Fruit fly (Drosophila melanogaster) whole organism, wandering third instar larva: ENCODE results near the gene CG9389.
A peak's percentile ranks its signal among the peaks of the same experiment; 100 is the strongest.

ENCODE experiments used
- Abd-B ChIP-seq: fragments of >200 bp; optimal IDR thresholded peaks from 2 replicates; lab custom pipeline; 2017; ENCODE audit warnings: missing biosample characterization, missing genetic modification characterization
- CG9705 ChIP-seq: fragments of 200-800 bp; sonication (Bioruptor generic); optimal IDR thresholded peaks from 2 replicates; lab custom pipeline; 2018; ENCODE audit warnings: missing biosample characterization, mild to moderate bottlenecking, missing genetic modification characterization
- CrebA ChIP-seq: fragments of 200-800 bp; sonication (Bioruptor generic); optimal IDR thresholded peaks from 2 replicates; lab custom pipeline; 2016; ENCODE audit warnings: missing biosample characterization, mild to moderate bottlenecking, missing genetic modification characterization, borderline replicate concordance
- Dfd ChIP-seq: fragments of >200 bp; optimal IDR thresholded peaks from 2 replicates; lab custom pipeline; 2017; ENCODE audit warnings: missing biosample characterization, missing genetic modification characterization
- Dif ChIP-seq: fragments of 200-275, 200-300 bp; sonication (Bioruptor generic); optimal IDR thresholded peaks from 2 replicates; lab custom pipeline; 2018; ENCODE audit warnings: missing biosample characterization, missing genetic modification characterization; ENCODE audit not compliant: partially characterized antibody
- GATAd ChIP-seq: sonication (Bioruptor generic); optimal IDR thresholded peaks from 2 replicates; lab custom pipeline; 2016; ENCODE audit warnings: missing biosample characterization, missing genetic modification characterization
- HLH106 ChIP-seq: fragments of 200-800 bp; optimal IDR thresholded peaks from 3 replicates; lab custom pipeline; 2019; ENCODE audit warnings: missing biosample characterization, mild to moderate bottlenecking, missing genetic modification characterization, moderate library complexity
- Hnf4 ChIP-seq: fragments of 200-800 bp; sonication (Bioruptor generic); optimal IDR thresholded peaks from 2 replicates; lab custom pipeline; 2016; ENCODE audit warnings: missing biosample characterization, mild to moderate bottlenecking, missing genetic modification characterization
- Hr78 ChIP-seq: fragments of >200 bp; optimal IDR thresholded peaks from 2 replicates; lab custom pipeline; 2017; ENCODE audit warnings: missing biosample characterization, missing genetic modification characterization
- Hr83 ChIP-seq: fragments of 200-300 bp; sonication (Bioruptor generic); optimal IDR thresholded peaks from 2 replicates; lab custom pipeline; 2016; ENCODE audit warnings: missing biosample characterization, mild to moderate bottlenecking, missing genetic modification characterization, moderate library complexity; ENCODE audit not compliant: poor library complexity, severe bottlenecking
- Mio ChIP-seq: sonication (Bioruptor generic); optimal IDR thresholded peaks from 2 replicates; lab custom pipeline; 2016; ENCODE audit warnings: missing biosample characterization, missing genetic modification characterization
- Myc ChIP-seq: fragments of >200 bp; optimal IDR thresholded peaks from 2 replicates; lab custom pipeline; 2017
- N ChIP-seq: fragments of >200 bp; optimal IDR thresholded peaks from 2 replicates; lab custom pipeline; 2018; ENCODE audit warnings: missing biosample characterization, missing external identifiers, missing genetic modification characterization
- OdsH ChIP-seq: fragments of 200-800 bp; sonication (Bioruptor generic); optimal IDR thresholded peaks from 2 replicates; lab custom pipeline; 2016; ENCODE audit warnings: missing biosample characterization, mild to moderate bottlenecking, missing genetic modification characterization
- Rel ChIP-seq, 2 experiments: fragments of 200-800 bp; sonication (Bioruptor generic) in 1 of 2; optimal IDR thresholded peaks; 2 replicates in 1 of 2; 3 replicates in 1 of 2; lab custom pipeline; 2016 to 2019; ENCODE audit warnings: mild to moderate bottlenecking in 2 of 2, missing biosample characterization in 2 of 2, missing genetic modification characterization in 2 of 2, moderate library complexity in 1 of 2
- Sp1 ChIP-seq: fragments of 200-800 bp; sonication (Bioruptor generic); optimal IDR thresholded peaks from 3 replicates; lab custom pipeline; 2019; ENCODE audit warnings: missing biosample characterization, mild to moderate bottlenecking, missing genetic modification characterization, moderate library complexity
- br ChIP-seq: fragments of 200-800 bp; sonication (Bioruptor generic); optimal IDR thresholded peaks from 2 replicates; lab custom pipeline; 2016; ENCODE audit warnings: missing biosample characterization, missing genetic modification characterization
- brk ChIP-seq: fragments of 200-800 bp; sonication (Bioruptor generic); optimal IDR thresholded peaks from 2 replicates; lab custom pipeline; 2016; ENCODE audit warnings: missing biosample characterization, mild to moderate bottlenecking, missing genetic modification characterization
- dl ChIP-seq, 2 experiments: fragments of 175-275, 200-275 bp in 1 of 2; fragments of 200-275 bp in 1 of 2; sonication (Bioruptor generic); optimal IDR thresholded peaks; lab custom pipeline; 2018; ENCODE audit warnings: mild to moderate bottlenecking in 2 of 2, missing biosample characterization in 2 of 2, missing genetic modification characterization in 2 of 2, moderate library complexity in 2 of 2; ENCODE audit not compliant: partially characterized antibody in 2 of 2, insufficient read depth in 1 of 2
- ey ChIP-seq: fragments of 200-800 bp; sonication (Bioruptor generic); optimal IDR thresholded peaks from 2 replicates; lab custom pipeline; 2016; ENCODE audit warnings: missing biosample characterization, missing genetic modification characterization
- foxo ChIP-seq, 2 experiments: fragments of 200-800 bp; sonication (Bioruptor generic); optimal IDR thresholded peaks; 2 replicates in 1 of 2; 3 replicates in 1 of 2; lab custom pipeline; 2016 to 2017; ENCODE audit warnings: missing biosample characterization in 2 of 2, missing genetic modification characterization in 2 of 2
- fru ChIP-seq: fragments of 200-800 bp; sonication (Bioruptor generic); optimal IDR thresholded peaks from 3 replicates; lab custom pipeline; 2016; ENCODE audit warnings: missing biosample characterization, mild to moderate bottlenecking, missing genetic modification characterization
- h ChIP-seq: fragments of 200-800 bp; sonication (Bioruptor generic); optimal IDR thresholded peaks from 3 replicates; lab custom pipeline; 2016; ENCODE audit warnings: missing biosample characterization, mild to moderate bottlenecking, missing genetic modification characterization
- lola ChIP-seq: fragments of >200 bp; optimal IDR thresholded peaks from 2 replicates; lab custom pipeline; 2017; ENCODE audit warnings: missing biosample characterization, missing genetic modification characterization
- rgr ChIP-seq: fragments of 200-800 bp; sonication (Bioruptor generic); optimal IDR thresholded peaks from 3 replicates; lab custom pipeline; 2016; ENCODE audit warnings: missing biosample characterization, mild to moderate bottlenecking, missing genetic modification characterization
- sage ChIP-seq: fragments of 200-800 bp; sonication (Bioruptor generic); optimal IDR thresholded peaks from 2 replicates; lab custom pipeline; 2016; ENCODE audit warnings: missing biosample characterization, mild to moderate bottlenecking, missing genetic modification characterization
- sv ChIP-seq: fragments of 200-800 bp; sonication (Bioruptor generic); optimal IDR thresholded peaks from 3 replicates; lab custom pipeline; 2016; ENCODE audit warnings: missing biosample characterization, missing genetic modification characterization
- tai ChIP-seq: sonication (Bioruptor generic); optimal IDR thresholded peaks from 2 replicates; lab custom pipeline; 2016; ENCODE audit warnings: missing biosample characterization, missing genetic modification characterization
- usp ChIP-seq: fragments of >200 bp; optimal IDR thresholded peaks from 2 replicates; lab custom pipeline; 2017; ENCODE audit warnings: missing biosample characterization, missing genetic modification characterization
- woc ChIP-seq: sonication (Bioruptor generic); optimal IDR thresholded peaks from 2 replicates; lab custom pipeline; 2016; ENCODE audit warnings: missing biosample characterization, mild to moderate bottlenecking, missing genetic modification characterization

The CG9389 gene

dm6 chr3L:21285639-21286338 is 15.4 kb upstream of the CG9389 start, which contains the start of the genes CG12974 and pzg (continued):
- no peak for TF ChIP-seq lola (GFP tag; lab: Kevin White, UChicago)
- TF ChIP-seq Hnf4 (GFP tag; lab: Kevin White, UChicago): peak; percentile 56
- peak; percentile 57 for TF ChIP-seq Sp1 (GFP tag; lab: Kevin White, UChicago)
- TF ChIP-seq dl (GFP tag; optimal IDR thresholded peaks at IDR 0.05; lab: Kevin White, UChicago; ENCODE audit: insufficient read depth in 1 of 2, partially characterized antibody in 2 of 2): peak; percentile 76 to 82
- TF ChIP-seq usp (GFP tag; lab: Kevin White, UChicago): no peak
- peak; percentile 48 for TF ChIP-seq br (GFP tag; lab: Kevin White, UChicago)
- TF ChIP-seq Dfd (GFP tag; lab: Kevin White, UChicago): no peak
- peak; percentile 69 for TF ChIP-seq rgr
- TF ChIP-seq Hr78 (GFP tag; lab: Kevin White, UChicago): no peak
- TF ChIP-seq brk (GFP tag; lab: Kevin White, UChicago): no peak

dm6 chr3L:21284720-21285638 is 14.6 kb upstream of the CG9389 start:
- TF ChIP-seq sv (GFP tag; lab: Kevin White, UChicago) (no peak), CrebA (no peak), dl (GFP tag; optimal IDR thresholded peaks at IDR 0.05; lab: Kevin White, UChicago; ENCODE audit: insufficient read depth in 1 of 2, partially characterized antibody in 2 of 2) (no peak), h (GFP tag; lab: Kevin White, UChicago) (no peak), Rel (GFP tag; optimal IDR thresholded peaks at IDR 0.05; lab: Kevin White, UChicago) (no peak), Rel (tag; optimal IDR thresholded peaks at IDR 0.05; lab: Kevin White, UChicago) (peak; percentile 72), tai (GFP tag; lab: Kevin White, UChicago) (no peak)

- TF ChIP-seq Dif (no peak), Rel (GFP tag; optimal IDR thresholded peaks at IDR 0.05; lab: Kevin White, UChicago) (no peak), Rel (tag; optimal IDR thresholded peaks at IDR 0.05; lab: Kevin White, UChicago) (peak; percentile 33)
- TF ChIP-seq, all 38 proteins: peak for 1
Observed at dm6 chr3L:21283795-21284194, 13.4 kb upstream of the CG9389 start.

dm6 chr3L:21282741-21283140 is 12.4 kb upstream of the CG9389 start:
- TF ChIP-seq N (GFP tag; lab: Kevin White, UChicago): no peak
- no peak for TF ChIP-seq Mio (GFP tag; lab: Kevin White, UChicago)
- no peak for TF ChIP-seq Rel (GFP tag; optimal IDR thresholded peaks at IDR 0.05; lab: Kevin White, UChicago)
- TF ChIP-seq Rel (tag; optimal IDR thresholded peaks at IDR 0.05; lab: Kevin White, UChicago): peak; percentile 22
- no peak for TF ChIP-seq Hr78 (GFP tag; lab: Kevin White, UChicago)
- no peak for TF ChIP-seq CG9705 (GFP tag; lab: Kevin White, UChicago)
- no peak for TF ChIP-seq lola (GFP tag; lab: Kevin White, UChicago)

dm6 chr3L:21281706-21282105 is 11.3 kb upstream of the CG9389 start:
- peak; percentile 19 for TF ChIP-seq woc (GFP tag; lab: Kevin White, UChicago)
- no peak for TF ChIP-seq foxo (GFP tag; optimal IDR thresholded peaks at IDR 0.05; lab: Kevin White, UChicago)
- no peak for TF ChIP-seq Hr83 (GFP tag; lab: Kevin White, UChicago)

dm6 chr3L:21280996-21281691 is 10.8 kb upstream of the CG9389 start, which contains the start of gene ppl:
Gene ppl, minus strand, starts transcription at chr3L:21281506.
- no peak for TF ChIP-seq Hr83 (GFP tag; lab: Kevin White, UChicago)
- TF ChIP-seq Sp1 (GFP tag; lab: Kevin White, UChicago): peak; percentile 7
- TF ChIP-seq Dif: no peak
- no peak for TF ChIP-seq Hr78 (GFP tag; lab: Kevin White, UChicago)
- no peak for TF ChIP-seq Rel (GFP tag; optimal IDR thresholded peaks at IDR 0.05; lab: Kevin White, UChicago)
- peak; percentile 47 for TF ChIP-seq Rel (tag; optimal IDR thresholded peaks at IDR 0.05; lab: Kevin White, UChicago)
- no peak for TF ChIP-seq sv (GFP tag; lab: Kevin White, UChicago)
- TF ChIP-seq GATAd (GFP tag; lab: Kevin White, UChicago): no peak
- no peak for TF ChIP-seq CrebA
- no peak for TF ChIP-seq woc (GFP tag; lab: Kevin White, UChicago)
- TF ChIP-seq Myc: peak; percentile 25
- TF ChIP-seq Dfd (GFP tag; lab: Kevin White, UChicago): no peak
- no peak for TF ChIP-seq rgr
- no peak for TF ChIP-seq fru (GFP tag; lab: Kevin White, UChicago)
- TF ChIP-seq OdsH (GFP tag; lab: Kevin White, UChicago): no peak
- no peak for TF ChIP-seq sage
- no peak for TF ChIP-seq br (GFP tag; lab: Kevin White, UChicago)
- TF ChIP-seq dl (GFP tag; optimal IDR thresholded peaks at IDR 0.05; lab: Kevin White, UChicago; ENCODE audit: insufficient read depth in 1 of 2, partially characterized antibody in 2 of 2): no peak
- TF ChIP-seq CG9705 (GFP tag; lab: Kevin White, UChicago): no peak
- no peak for TF ChIP-seq ey (GFP tag; lab: Kevin White, UChicago)
- no peak for TF ChIP-seq brk (GFP tag; lab: Kevin White, UChicago)
- TF ChIP-seq HLH106 (tag; lab: Kevin White, UChicago): no peak
- no peak for TF ChIP-seq usp (GFP tag; lab: Kevin White, UChicago)
- peak; percentile 36 for TF ChIP-seq Hnf4 (GFP tag; lab: Kevin White, UChicago)
- no peak for TF ChIP-seq N (GFP tag; lab: Kevin White, UChicago)
- no peak for TF ChIP-seq Abd-B
